Fruit fly (Drosophila melanogaster): Measurements from ENCODE around the gene hzg.

The hzg gene

dm6 chr3L:15988039-15988546, 16.4 kb downstream of the hzg start, which contains the start of gene Hip14 (continued):
- TF ChIP-seq vfl (GFP tag; optimal IDR thresholded peaks at IDR 0.05) (no peak), CG9876 (GFP tag; optimal IDR thresholded peaks at IDR 0.05) (no peak), insv (GFP tag; optimal IDR thresholded peaks at IDR 0.05) (no peak), Oli (tag; optimal IDR thresholded peaks at IDR 0.05) (no peak), luna (GFP tag; optimal IDR thresholded peaks at IDR 0.05) (no peak), salm (tag; optimal IDR thresholded peaks at IDR 0.05) (no peak), Hr51 (GFP tag; optimal IDR thresholded peaks at IDR 0.05) (no peak), CG11085 (GFP tag; IDR thresholded peaks at IDR 0.05) (no peak), Bgb (GFP tag; IDR thresholded peaks at IDR 0.05; ENCODE audit: partially characterized antibody) (peak; percentile 33; the same call in 1 of the 2 replicates), tin (GFP tag; optimal IDR thresholded peaks at IDR 0.05) (no peak), repo (GFP tag; optimal IDR thresholded peaks at IDR 0.05) (no peak), Rx (GFP tag; IDR thresholded peaks at IDR 0.05) (no peak), lola (GFP tag; optimal IDR thresholded peaks at IDR 0.05) (peak in 1 of 3 experiments; percentile 25)

dm6 chr3L:15987635-15988034, 16.9 kb downstream of the hzg start, which contains the start of gene PolD1:
PolD1 (minus strand) TSS chr3L:15987815.
- TF ChIP-seq E2f2 (GFP tag; IDR thresholded peaks at IDR 0.05) (peak; percentile 50), Ets65A (GFP tag) (peak; percentile 43), crc (GFP tag; optimal IDR thresholded peaks at IDR 0.05) (no peak), Dp (GFP tag; optimal IDR thresholded peaks at IDR 0.05) (peak; percentile 51), CG3995 (GFP tag; optimal IDR thresholded peaks at IDR 0.05) (peak; percentile 74), gfzf (GFP tag; optimal IDR thresholded peaks at IDR 0.05) (peak; percentile 55), CG4424 (GFP tag; optimal IDR thresholded peaks at IDR 0.05) (peak; percentile 1), Med (GFP tag) (peak; percentile 16), CG9437 (GFP tag; optimal IDR thresholded peaks at IDR 0.05) (no peak), YL-1 (GFP tag; optimal IDR thresholded peaks at IDR 0.05) (no peak), Pdp1 (GFP tag; optimal IDR thresholded peaks at IDR 0.05) (no peak), Chrac-16 (GFP tag; optimal IDR thresholded peaks at IDR 0.05) (peak; percentile 5), MBD-R2 (GFP tag; IDR thresholded peaks at IDR 0.05) (peak; percentile 31), chn (GFP tag; optimal IDR thresholded peaks at IDR 0.05) (no peak), CG4707 (GFP tag; optimal IDR thresholded peaks at IDR 0.05) (no peak)

- TF ChIP-seq bigmax (GFP tag; optimal IDR thresholded peaks at IDR 0.05) (peak; percentile 55), CG4617 (GFP tag; optimal IDR thresholded peaks at IDR 0.05; ENCODE audit: borderline replicate concordance) (peak; percentile 99), nmo (GFP tag; optimal IDR thresholded peaks at IDR 0.05) (peak; percentile 99), CG4820 (GFP tag; optimal IDR thresholded peaks at IDR 0.05) (peak; percentile 97), CG13287 (GFP tag; IDR thresholded peaks at IDR 0.05; ENCODE audit: partially characterized antibody) (peak; percentile 72), CG1602 (GFP tag; optimal IDR thresholded peaks at IDR 0.05) (peak; percentile 98), Xrp1 (GFP tag; IDR thresholded peaks at IDR 0.05) (peak; percentile 99), ind (GFP tag; optimal IDR thresholded peaks at IDR 0.05) (peak; percentile 98), CG13424 (tag; optimal IDR thresholded peaks at IDR 0.05) (peak; percentile 99), sna (GFP tag; IDR thresholded peaks at IDR 0.05; ENCODE audit: partially characterized antibody) (0 out of 2 replicates have a peak, but pooled peaks have one; percentile 9), Awh (GFP tag; IDR thresholded peaks at IDR 0.05) (peak; percentile 99), CG12299 (tag; optimal IDR thresholded peaks at IDR 0.05) (peak; percentile 95), Mrtf (GFP tag; IDR thresholded peaks at IDR 0.05) (peak; percentile 99), CG5953 (GFP tag; IDR thresholded peaks at IDR 0.05) (peak; percentile 97), lilli (GFP tag; optimal IDR thresholded peaks at IDR 0.05) (peak; percentile 98), CG3726 (GFP tag; IDR thresholded peaks at IDR 0.05) (peak; percentile 98), jing (GFP tag; optimal IDR thresholded peaks at IDR 0.05) (peak; percentile 92), gcm (GFP tag; optimal IDR thresholded peaks at IDR 0.05) (peak; percentile 94), zfh1 (GFP tag; IDR thresholded peaks at IDR 0.05) (peak; percentile 99), ap (GFP tag; IDR thresholded peaks at IDR 0.05) (peak; percentile 98)
These were observed 21.6 kb downstream of the hzg start, which contains the start of the genes brm and Arl1 for dm6 chr3L:15982783-15983432. brm (minus strand) TSS chr3L:15982869. Arl1 (plus strand) TSS chr3L:15983135.
